Fruit fly (Drosophila melanogaster): Measurements from ENCODE around the gene CG31709.

The CG31709 gene

dm6 chr2L:9568360-9569088, 10.9 kb downstream of the CG31709 start, which contains the start of gene brwl (continued):
- TF ChIP-seq fd102C (GFP tag; optimal IDR thresholded peaks at IDR 0.05) (peak; percentile 96), CG14965 (GFP tag; optimal IDR thresholded peaks at IDR 0.05; ENCODE audit: borderline replicate concordance) (peak; percentile 84), Kr (GFP tag; optimal IDR thresholded peaks at IDR 0.05) (peak; percentile 88), nmo (GFP tag; optimal IDR thresholded peaks at IDR 0.05) (peak; percentile 99), CG7556 (GFP tag; optimal IDR thresholded peaks at IDR 0.05) (peak; percentile 99), pum (GFP tag; optimal IDR thresholded peaks at IDR 0.05) (peak; percentile 98), CG15696 (tag; optimal IDR thresholded peaks at IDR 0.05) (peak; percentile 98), Sox102F (GFP tag; optimal IDR thresholded peaks at IDR 0.05) (peak; percentile 99), Camta (GFP tag; optimal IDR thresholded peaks at IDR 0.05) (peak; percentile 99), jumu (GFP tag; optimal IDR thresholded peaks at IDR 0.05) (peak; percentile 98), CHES-1-like (GFP tag; optimal IDR thresholded peaks at IDR 0.05) (peak; percentile 97), br (optimal IDR thresholded peaks at IDR 0.05) (no peak), CG32767 (GFP tag; IDR thresholded peaks at IDR 0.05) (peak; percentile 99), nerfin-2 (GFP tag; IDR thresholded peaks at IDR 0.05; ENCODE audit: partially characterized antibody) (no peak), HHEX (GFP tag; optimal IDR thresholded peaks at IDR 0.05) (peak; percentile 99), CG7786 (GFP tag; optimal IDR thresholded peaks at IDR 0.05) (peak; percentile 98), CG31388 (GFP tag; optimal IDR thresholded peaks at IDR 0.05) (peak; percentile 95), pros (GFP tag; optimal IDR thresholded peaks at IDR 0.05) (peak; percentile 70), trh (GFP tag; optimal IDR thresholded peaks at IDR 0.05) (peak; percentile 97), CG34376 (GFP tag; optimal IDR thresholded peaks at IDR 0.05) (peak; percentile 98), gro (GFP tag; optimal IDR thresholded peaks at IDR 0.05) (peak; percentile 97), kay (GFP tag; optimal IDR thresholded peaks at IDR 0.05) (peak; percentile 98), Awh (GFP tag; IDR thresholded peaks at IDR 0.05) (peak; percentile 98), CTCF (GFP tag; optimal IDR thresholded peaks at IDR 0.05) (peak; percentile 75), CG15479 (GFP tag; optimal IDR thresholded peaks at IDR 0.05) (peak; percentile 77), CG16779 (GFP tag; IDR thresholded peaks at IDR 0.05) (peak; percentile 95), CG11456 (GFP tag; IDR thresholded peaks at IDR 0.05) (peak; percentile 97), az2 (GFP tag; optimal IDR thresholded peaks at IDR 0.05) (peak; percentile 99), Dek (tag; optimal IDR thresholded peaks at IDR 0.05) (peak; percentile 98), CG4360 (GFP tag; IDR thresholded peaks at IDR 0.05) (peak; percentile 92), dm (GFP tag; optimal IDR thresholded peaks at IDR 0.05) (peak; percentile 95), bbx (GFP tag; IDR thresholded peaks at IDR 0.05; ENCODE audit: partially characterized antibody) (peak; percentile 57; the same call in 1 of the 2 replicates), YL-1 (GFP tag; optimal IDR thresholded peaks at IDR 0.05) (peak; percentile 89), sc (optimal IDR thresholded peaks at IDR 0.05) (no peak), sc (GFP tag; optimal IDR thresholded peaks at IDR 0.05) (peak; percentile 99), Myb (GFP tag; optimal IDR thresholded peaks at IDR 0.05) (peak; percentile 87), Hsf (GFP tag; optimal IDR thresholded peaks at IDR 0.05) (peak; percentile 99), hb (GFP tag; IDR thresholded peaks at IDR 0.05; ENCODE audit: partially characterized antibody) (no peak), CG15011 (GFP tag; optimal IDR thresholded peaks at IDR 0.05) (peak; percentile 98), Dfd (GFP tag; optimal IDR thresholded peaks at IDR 0.05) (peak in 1 of 2 experiments; percentile 80), gcm (GFP tag; optimal IDR thresholded peaks at IDR 0.05) (peak; percentile 100), Dip3 (GFP tag; optimal IDR thresholded peaks at IDR 0.05) (peak; percentile 98), jigr1 (GFP tag; IDR thresholded peaks at IDR 0.05) (peak; percentile 98), slbo (GFP tag; IDR thresholded peaks at IDR 0.05) (peak; percentile 98), ERR (GFP tag; optimal IDR thresholded peaks at IDR 0.05) (peak; percentile 96), Antp (GFP tag; optimal IDR thresholded peaks at IDR 0.05) (peak; percentile 97), zf30C (GFP tag; optimal IDR thresholded peaks at IDR 0.05) (peak; percentile 99), CG1603 (tag; optimal IDR thresholded peaks at IDR 0.05) (peak; percentile 98), bowl (GFP tag; IDR thresholded peaks at IDR 0.05) (peak; percentile 94), gce (GFP tag; IDR thresholded peaks at IDR 0.05) (peak; percentile 94), CG4707 (GFP tag; optimal IDR thresholded peaks at IDR 0.05) (peak; percentile 90)

Measured in whole organism, embryonic.